Fruit fly (Drosophila melanogaster) whole organism, embryonic: ENCODE measurements around the gene meep.

Experiments
- CG10267 ChIP-seq: fragments of 200-800 bp; sonication (Bioruptor generic); optimal IDR thresholded peaks from 2 replicates; lab custom pipeline; 2018; ENCODE audit warnings: missing biosample characterization, mild to moderate bottlenecking, missing genetic modification characterization, moderate library complexity
- CG10654 ChIP-seq: fragments of 200-800 bp; sonication (Bioruptor generic); optimal IDR thresholded peaks from 2 replicates; lab custom pipeline; 2016; ENCODE audit warnings: missing biosample characterization, missing genetic modification characterization
- CG12104 ChIP-seq: fragments of 200-800 bp; sonication (Bioruptor generic); optimal IDR thresholded peaks from 3 replicates; lab custom pipeline; 2016; ENCODE audit warnings: missing biosample characterization, missing genetic modification characterization
- CG12155 ChIP-seq: fragments of 200-800 bp; sonication (Bioruptor generic); optimal IDR thresholded peaks from 3 replicates; lab custom pipeline; 2016; ENCODE audit warnings: missing biosample characterization, missing genetic modification characterization
- CG12391 ChIP-seq: fragments of 200-800 bp; sonication (Bioruptor generic); optimal IDR thresholded peaks from 3 replicates; lab custom pipeline; 2018; ENCODE audit warnings: missing biosample characterization, mild to moderate bottlenecking, missing genetic modification characterization, moderate library complexity
- CG13424 ChIP-seq: fragments of 200-800 bp; sonication (Bioruptor generic); optimal IDR thresholded peaks from 2 replicates; lab custom pipeline; 2019; ENCODE audit warnings: missing biosample characterization, mild to moderate bottlenecking, missing genetic modification characterization, moderate library complexity
- CG14667 ChIP-seq: fragments of 200-800 bp; sonication (Bioruptor generic); IDR thresholded peaks from 2 replicates; pipeline ENCODE4 v1.3.6; 2022; ENCODE audit warnings: missing biosample characterization, missing genetic modification characterization
- CG1602 ChIP-seq: fragments of 200-800 bp; sonication (Bioruptor generic); optimal IDR thresholded peaks from 3 replicates; lab custom pipeline; 2016; ENCODE audit warnings: missing biosample characterization, missing genetic modification characterization
- CG16815 ChIP-seq: fragments of 200-800 bp; sonication (Bioruptor generic); optimal IDR thresholded peaks from 3 replicates; lab custom pipeline; 2017; ENCODE audit warnings: missing biosample characterization, mild to moderate bottlenecking, missing genetic modification characterization
- CG17328 ChIP-seq: fragments of 200-800 bp; sonication (Bioruptor generic); IDR thresholded peaks from 2 replicates; pipeline ENCODE4 v1.3.6; 2022; ENCODE audit warnings: missing biosample characterization, missing genetic modification characterization
- CG17359 ChIP-seq: fragments of 200-800 bp; sonication (Bioruptor generic); optimal IDR thresholded peaks from 3 replicates; lab custom pipeline; 2018; ENCODE audit warnings: missing biosample characterization, mild to moderate bottlenecking, missing genetic modification characterization, moderate library complexity
- CG18619 ChIP-seq: fragments of 200-800 bp; sonication (Bioruptor generic); optimal IDR thresholded peaks from 3 replicates; lab custom pipeline; 2017; ENCODE audit warnings: missing biosample characterization, mild to moderate bottlenecking, missing genetic modification characterization
- CG31365 ChIP-seq: fragments of 200-800 bp; sonication (Bioruptor generic); optimal IDR thresholded peaks from 2 replicates; lab custom pipeline; 2018; ENCODE audit warnings: missing biosample characterization, mild to moderate bottlenecking, missing genetic modification characterization
- CG3163 ChIP-seq: fragments of 200-800 bp; sonication (Bioruptor generic); optimal IDR thresholded peaks from 3 replicates; lab custom pipeline; 2016; ENCODE audit warnings: missing biosample characterization, missing genetic modification characterization
- CG32767 ChIP-seq: fragments of 200-800 bp; sonication (Bioruptor generic); IDR thresholded peaks from 2 replicates; pipeline ENCODE4 v1.3.6; 2022; ENCODE audit warnings: missing biosample characterization, missing genetic modification characterization
- CG4360 ChIP-seq: fragments of 200-800 bp; sonication (Bioruptor generic); IDR thresholded peaks from 2 replicates; pipeline ENCODE4 v1.3.6; 2022; ENCODE audit warnings: missing biosample characterization, missing genetic modification characterization
- CG6683 ChIP-seq: fragments of 200-800 bp; sonication (Bioruptor generic); optimal IDR thresholded peaks from 2 replicates; lab custom pipeline; 2017; ENCODE audit warnings: missing biosample characterization, mild to moderate bottlenecking, missing genetic modification characterization, missing genetic modification reagents
- CG7357 ChIP-seq: fragments of 200-800 bp; sonication (Bioruptor generic); IDR thresholded peaks from 3 replicates; pipeline ENCODE4 v1.3.6; 2022; ENCODE audit warnings: missing biosample characterization, missing genetic modification characterization
- CG8765 ChIP-seq: fragments of 200-800 bp; sonication (Bioruptor generic); IDR thresholded peaks from 2 replicates; pipeline ENCODE4 v1.3.6; 2022; ENCODE audit warnings: missing biosample characterization, missing genetic modification characterization
- CG9876 ChIP-seq: fragments of 200-800 bp; sonication (Bioruptor generic); optimal IDR thresholded peaks from 2 replicates; lab custom pipeline; 2016; ENCODE audit warnings: missing biosample characterization, missing genetic modification characterization
- Chrac-16 ChIP-seq: fragments of 200-800 bp; sonication (Bioruptor generic); optimal IDR thresholded peaks from 3 replicates; lab custom pipeline; 2016; ENCODE audit warnings: missing biosample characterization, missing genetic modification characterization
- HmgD ChIP-seq: fragments of 200-800 bp; sonication (Bioruptor generic); optimal IDR thresholded peaks from 3 replicates; lab custom pipeline; 2016; ENCODE audit warnings: missing biosample characterization, missing genetic modification characterization
- Hmr ChIP-seq: fragments of 200-800 bp; sonication (Bioruptor generic); optimal IDR thresholded peaks from 3 replicates; lab custom pipeline; 2017; ENCODE audit warnings: mild to moderate bottlenecking, missing biosample characterization, missing genetic modification reagents, missing genetic modification characterization
- Jarid2 ChIP-seq: fragments of 200-800 bp; sonication (Bioruptor generic); optimal IDR thresholded peaks from 3 replicates; lab custom pipeline; 2017; ENCODE audit warnings: mild to moderate bottlenecking, missing biosample characterization, missing genetic modification reagents, missing genetic modification characterization
- Myb ChIP-seq: fragments of 200-800 bp; sonication (Bioruptor generic); optimal IDR thresholded peaks from 2 replicates; lab custom pipeline; 2016; ENCODE audit warnings: missing biosample characterization, missing genetic modification characterization
- Oli ChIP-seq: fragments of 200-800 bp; sonication (Bioruptor generic); optimal IDR thresholded peaks from 2 replicates; lab custom pipeline; 2018; ENCODE audit warnings: missing biosample characterization, mild to moderate bottlenecking, missing genetic modification characterization, moderate library complexity
- PHDP ChIP-seq: fragments of 200-800 bp; sonication (Bioruptor generic); optimal IDR thresholded peaks from 3 replicates; lab custom pipeline; 2018; ENCODE audit warnings: missing biosample characterization, mild to moderate bottlenecking, missing genetic modification characterization, moderate library complexity
- Ravus ChIP-seq: fragments of 200-800 bp; sonication (Bioruptor generic); IDR thresholded peaks from 2 replicates; pipeline ENCODE4 v1.3.6; 2022; ENCODE audit warnings: missing biosample characterization, missing genetic modification characterization
- Side ChIP-seq: fragments of 200-800 bp; sonication (Bioruptor generic); optimal IDR thresholded peaks from 2 replicates; lab custom pipeline; 2016; ENCODE audit warnings: missing biosample characterization, missing genetic modification characterization
- Ssrp ChIP-seq: fragments of 200-800 bp; sonication (Bioruptor generic); optimal IDR thresholded peaks from 2 replicates; lab custom pipeline; 2018; ENCODE audit warnings: missing biosample characterization, mild to moderate bottlenecking, missing genetic modification characterization, moderate library complexity
- ato ChIP-seq: fragments of 200-800 bp; sonication (Bioruptor generic); IDR thresholded peaks from 2 replicates; pipeline ENCODE4 v1.3.6; 2022; ENCODE audit warnings: missing biosample characterization, missing genetic modification characterization; ENCODE audit not compliant: partially characterized antibody
- bab2 ChIP-seq: fragments of 200-800 bp; sonication (Bioruptor generic); optimal IDR thresholded peaks from 2 replicates; lab custom pipeline; 2016; ENCODE audit warnings: missing biosample characterization, missing genetic modification characterization
- cwo ChIP-seq: fragments of 200-800 bp; sonication (Bioruptor generic); optimal IDR thresholded peaks from 3 replicates; lab custom pipeline; 2017; ENCODE audit warnings: missing biosample characterization, missing genetic modification characterization, mild to moderate bottlenecking, moderate library complexity, missing genetic modification reagents
- emc ChIP-seq: fragments of 200-800 bp; sonication (Bioruptor generic); optimal IDR thresholded peaks from 2 replicates; lab custom pipeline; 2016; ENCODE audit warnings: missing biosample characterization, missing genetic modification characterization
- ems ChIP-seq: fragments of 200-800 bp; sonication (Bioruptor generic); optimal IDR thresholded peaks from 3 replicates; lab custom pipeline; 2016; ENCODE audit warnings: missing biosample characterization, missing genetic modification characterization
- gce ChIP-seq: fragments of 200-800 bp; sonication (Bioruptor generic); IDR thresholded peaks from 3 replicates; pipeline ENCODE4 v1.3.6; 2022; ENCODE audit warnings: missing biosample characterization, missing genetic modification characterization
- gem ChIP-seq: fragments of 200-800 bp; sonication (Bioruptor generic); optimal IDR thresholded peaks from 2 replicates; lab custom pipeline; 2019; ENCODE audit warnings: missing biosample characterization, mild to moderate bottlenecking, missing genetic modification characterization, moderate library complexity
- insv ChIP-seq, 2 experiments: fragments of 200-800 bp; sonication (Bioruptor generic); optimal IDR thresholded peaks; 3 replicates each; lab custom pipeline; 2016 to 2018; ENCODE audit warnings: missing biosample characterization in 2 of 2, missing genetic modification characterization in 2 of 2
- lilli ChIP-seq: fragments of 200-800 bp; sonication (Bioruptor generic); optimal IDR thresholded peaks from 3 replicates; lab custom pipeline; 2016; ENCODE audit warnings: missing biosample characterization, missing genetic modification characterization
- mam ChIP-seq: fragments of 200-800 bp; sonication (Bioruptor generic); optimal IDR thresholded peaks from 3 replicates; lab custom pipeline; 2016; ENCODE audit warnings: missing biosample characterization, missing genetic modification characterization
- mld ChIP-seq: fragments of 200-800 bp; sonication (Bioruptor generic); IDR thresholded peaks from 3 replicates; pipeline ENCODE4 v1.3.6; 2022; ENCODE audit warnings: missing biosample characterization, missing genetic modification characterization; ENCODE audit not compliant: partially characterized antibody
- nau ChIP-seq: fragments of 200-800 bp; sonication (Bioruptor generic); optimal IDR thresholded peaks from 3 replicates; lab custom pipeline; 2017; ENCODE audit warnings: missing biosample characterization, mild to moderate bottlenecking, missing genetic modification characterization, missing genetic modification reagents
- odd ChIP-seq: fragments of 200-800 bp; sonication (Bioruptor generic); optimal IDR thresholded peaks from 2 replicates; lab custom pipeline; 2017; ENCODE audit warnings: missing biosample characterization, mild to moderate bottlenecking, missing genetic modification characterization
- otp ChIP-seq: fragments of 200-800 bp; sonication (Bioruptor generic); IDR thresholded peaks from 3 replicates; pipeline ENCODE4, ENCODE4 v1.3.6; 2022; ENCODE audit warnings: missing biosample characterization, missing genetic modification characterization
- pan ChIP-seq, 4 experiments: fragments of >200 bp in 3 of 4; fragments of 200-800 bp in 1 of 4; sonication (Bioruptor generic) in 1 of 4; optimal IDR thresholded peaks in 3 of 4; IDR thresholded peaks in 1 of 4; 2 replicates each; pipeline versions ENCODE4 v1.3.6 to Lab custom; 2017 to 2022; ENCODE audit warnings: missing biosample characterization in 2 of 4, missing genetic modification characterization in 2 of 4, mixed read lengths in 1 of 4
- phol ChIP-seq: fragments of 200-800 bp; sonication (Bioruptor generic); optimal IDR thresholded peaks from 3 replicates; lab custom pipeline; 2018; ENCODE audit warnings: missing biosample characterization, mild to moderate bottlenecking, missing genetic modification characterization, moderate library complexity
- rib ChIP-seq: fragments of 200-800 bp; sonication (Bioruptor generic); IDR thresholded peaks from 2 replicates; pipeline ENCODE4 v1.3.6; 2022; ENCODE audit warnings: missing biosample characterization, missing genetic modification characterization
- sd ChIP-seq: fragments of 200-800 bp; sonication (Bioruptor generic); optimal IDR thresholded peaks from 3 replicates; lab custom pipeline; 2018; ENCODE audit warnings: missing biosample characterization, mild to moderate bottlenecking, missing genetic modification characterization, moderate library complexity
- slbo ChIP-seq: fragments of 200-800 bp; sonication (Bioruptor generic); IDR thresholded peaks from 2 replicates; pipeline ENCODE4 v1.3.6; 2022; ENCODE audit warnings: missing biosample characterization, missing genetic modification characterization
- stwl ChIP-seq: fragments of 200-800 bp; sonication (Bioruptor generic); optimal IDR thresholded peaks from 3 replicates; lab custom pipeline; 2018; ENCODE audit warnings: missing biosample characterization, mild to moderate bottlenecking, missing genetic modification characterization, moderate library complexity
- trem ChIP-seq: fragments of 200-800 bp; optimal IDR thresholded peaks from 3 replicates; lab custom pipeline; 2019; ENCODE audit warnings: missing biosample characterization, mild to moderate bottlenecking, missing genetic modification characterization, moderate library complexity

meep gene

DNA sequence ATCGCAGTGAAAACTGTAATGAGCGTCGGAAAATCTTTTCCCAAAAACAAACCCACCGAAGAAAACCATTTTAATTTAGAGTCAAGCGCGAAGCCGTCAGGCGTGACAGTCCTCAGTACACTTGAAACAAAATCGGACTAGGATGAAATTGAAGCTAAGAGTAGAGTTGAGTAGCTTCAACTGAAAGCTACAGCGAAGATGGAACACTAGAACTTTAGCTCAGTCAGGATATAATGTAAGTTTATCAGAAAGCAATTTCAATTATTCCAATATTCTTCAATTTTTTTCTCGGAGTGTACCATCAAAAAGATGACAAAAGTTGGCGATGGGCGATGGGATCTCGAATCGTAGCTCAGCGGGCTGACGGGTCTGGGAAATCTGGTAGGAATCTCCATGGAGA is 13.6 kb upstream of the meep start (continued):
- TF ChIP-seq CG32767 (GFP tag; lab: Robert Waterston, UW) (peak; percentile 37; the same call in 1 of the 2 replicates), CG12104 (GFP tag; lab: Kevin White, UChicago) (no peak), Jarid2 (no peak), Chrac-16 (GFP tag; lab: Kevin White, UChicago) (peak; percentile 17), ems (GFP tag; lab: Kevin White, UChicago) (no peak), lilli (GFP tag; lab: Kevin White, UChicago) (no peak), CG12391 (peak; percentile 42), CG8765 (no peak), sd (tag; lab: Kevin White, UChicago) (no peak), CG14667 (GFP tag; lab: Robert Waterston, UW) (no peak), odd (GFP tag; lab: Kevin White, UChicago) (no peak), CG7357 (GFP tag; lab: Robert Waterston, UW) (no peak), mld (GFP tag; lab: Robert Waterston, UW) (no peak), emc (GFP tag; lab: Kevin White, UChicago) (no peak), CG13424 (tag; lab: Kevin White, UChicago) (peak; percentile 42), pan (optimal IDR thresholded peaks at IDR 0.05; lab: Kevin White, UChicago) (no peak), pan (GFP tag; optimal IDR thresholded peaks at IDR 0.05 in 1 of 2, IDR thresholded peaks at IDR 0.05 in 1 of 2) (no peak), CG4360 (no peak), HmgD (no peak), rib (GFP tag; lab: Robert Waterston, UW) (no peak), CG17328 (GFP tag; lab: Robert Waterston, UW) (peak; percentile 60), cwo (GFP tag; lab: Kevin White, UChicago) (no peak), CG12155 (GFP tag; lab: Kevin White, UChicago) (no peak), CG17359 (tag; lab: Kevin White, UChicago) (peak; percentile 62), nau (GFP tag; lab: Kevin White, UChicago) (peak; percentile 14), trem (tag; lab: Kevin White, UChicago) (peak; percentile 54), CG9876 (GFP tag; lab: Kevin White, UChicago) (no peak), CG6683 (GFP tag; lab: Kevin White, UChicago) (no peak), gce (GFP tag; lab: Robert Waterston, UW) (no peak), mam (no peak), insv (GFP tag; optimal IDR thresholded peaks at IDR 0.05; lab: Kevin White, UChicago) (no peak), ato (GFP tag; lab: Robert Waterston, UW) (no peak), bab2 (peak; percentile 1), Oli (peak; percentile 49), gem (peak; percentile 65), CG31365 (tag; lab: Kevin White, UChicago) (no peak), Myb (GFP tag; lab: Kevin White, UChicago) (no peak), Hmr (GFP tag; lab: Kevin White, UChicago) (no peak), CG18619 (GFP tag; lab: Kevin White, UChicago) (no peak), phol (tag; lab: Kevin White, UChicago) (peak; percentile 66), stwl (tag; lab: Kevin White, UChicago) (no peak), PHDP (tag; lab: Kevin White, UChicago) (peak; percentile 35), Ravus (GFP tag; lab: Robert Waterston, UW) (no peak), slbo (GFP tag; lab: Robert Waterston, UW) (0 out of 2 replicates have a peak, but pooled peaks have one; percentile 7), CG10267 (peak; percentile 14), Side (no peak), CG10654 (GFP tag; lab: Kevin White, UChicago) (peak; percentile 34), CG3163 (GFP tag; lab: Kevin White, UChicago) (no peak), Ssrp (tag; lab: Kevin White, UChicago) (peak; percentile 47), CG1602 (GFP tag; lab: Kevin White, UChicago) (no peak), CG16815 (GFP tag; lab: Kevin White, UChicago) (no peak), otp (GFP tag; lab: Robert Waterston, UW) (no peak)
